Worm (Caenorhabditis elegans) whole organism, L4 larva: ENCODE measurements around the gene F21D9.11.
A peak's percentile ranks its signal among the peaks of the same experiment; 100 is the strongest.

Experiments
- Y105C5A.15 ChIP-seq: fragments of 200-800 bp; sonication (Bioruptor generic); IDR thresholded peaks from 2 replicates; pipeline ENCODE4 v1.3.6; 2022; ENCODE audit warnings: missing genetic modification characterization, missing compliant biosample characterization
- hmg-1.1 ChIP-seq: fragments of 200-800 bp; sonication (Bioruptor generic); IDR thresholded peaks from 2 replicates; pipeline ENCODE4 v1.3.6; 2022; ENCODE audit warnings: missing genetic modification reagents, missing genetic modification characterization, missing compliant biosample characterization
- mdl-1 ChIP-seq, 2 experiments: fragments of 150-350 bp in 1 of 2; sonication (generic microtip) in 1 of 2; optimal IDR thresholded peaks; 2 replicates each; lab custom pipeline; 2014 to 2017; ENCODE audit warnings: missing biosample characterization in 2 of 2, missing genetic modification characterization in 2 of 2
- nhr-10 ChIP-seq: fragments of 150-350 bp; optimal IDR thresholded peaks from 2 replicates; lab custom pipeline; 2014; ENCODE audit warnings: missing biosample characterization, missing genetic modification characterization
- nhr-76 ChIP-seq: fragments of 150-350 bp; optimal IDR thresholded peaks from 2 replicates; lab custom pipeline; 2014; ENCODE audit warnings: missing biosample characterization, missing genetic modification characterization
- nhr-77 ChIP-seq: fragments of 150-350 bp; optimal IDR thresholded peaks from 2 replicates; lab custom pipeline; 2014; ENCODE audit warnings: missing biosample characterization, missing genetic modification characterization
- unc-62 ChIP-seq, 3 experiments: fragments of 150-350 bp in 1 of 3; sonication (generic microtip); optimal IDR thresholded peaks in 2 of 3; peaks in 1 of 3; 1 replicate in 1 of 3; 2 replicates in 2 of 3; lab custom pipeline; 2014 to 2017; ENCODE audit warnings: missing biosample characterization in 3 of 3, missing genetic modification characterization in 3 of 3, missing genetic modification reagents in 3 of 3, missing genotype in 1 of 3

DNA sequence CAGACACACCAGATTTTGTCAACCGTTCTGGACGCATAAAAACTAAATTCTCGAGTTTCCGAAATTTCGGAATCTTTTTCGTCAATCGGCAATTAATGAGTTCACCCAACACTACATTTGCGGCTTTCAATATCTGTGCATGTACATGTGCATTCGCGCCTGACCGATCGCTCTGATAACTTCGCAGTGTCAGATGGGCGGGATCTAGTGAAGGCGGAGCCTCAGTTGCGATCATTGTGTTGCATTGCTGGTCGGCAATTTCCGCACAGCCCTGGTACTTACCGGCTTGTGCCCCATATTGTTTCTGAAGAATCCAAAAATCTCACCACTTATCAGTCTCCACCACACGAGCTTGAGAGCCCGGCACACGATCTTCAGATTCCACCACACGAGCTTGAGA is 8.7 kb downstream of the F21D9.11 start:
- TF ChIP-seq Y105C5A.15 (GFP tag; lab: Robert Waterston, UW) (no peak), unc-62 (GFP tag; optimal IDR thresholded peaks at IDR 0.05 in 1 of 2; lab: Kevin White, UChicago) (peak in 1 of 2 experiments; percentile 62), unc-62 (tag; optimal IDR thresholded peaks at IDR 0.05; lab: Kevin White, UChicago) (no peak), nhr-77 (no peak), nhr-76 (no peak), nhr-10 (tag; lab: Kevin White, UChicago) (no peak), hmg-1.1 (GFP tag; lab: Robert Waterston, UW) (no peak), mdl-1 (tag; optimal IDR thresholded peaks at IDR 0.05; lab: Kevin White, UChicago) (no peak)
